Fruit fly (Drosophila melanogaster) whole organism, embryonic: ENCODE data around the gene chrb.

Source experiments
- Ada2b ChIP-seq: fragments of 200-800 bp; sonication (Bioruptor generic); IDR thresholded peaks from 2 replicates; pipeline ENCODE4 v1.3.6; 2022; ENCODE audit warnings: missing biosample characterization, missing genetic modification characterization
- BtbVII ChIP-seq: fragments of 200-800 bp; sonication (Bioruptor generic); optimal IDR thresholded peaks from 3 replicates; lab custom pipeline; 2017; ENCODE audit warnings: missing biosample characterization, mild to moderate bottlenecking, missing genetic modification characterization
- C15 ChIP-seq: fragments of 200-800 bp; sonication (Bioruptor generic); IDR thresholded peaks from 3 replicates; pipeline ENCODE4 v1.3.6; 2022; ENCODE audit warnings: missing biosample characterization, missing genetic modification characterization
- CG11504 ChIP-seq: fragments of 200-800 bp; sonication (Bioruptor generic); optimal IDR thresholded peaks from 3 replicates; lab custom pipeline; 2019; ENCODE audit warnings: missing biosample characterization, mild to moderate bottlenecking, missing genetic modification characterization, moderate library complexity
- CG1233 ChIP-seq: fragments of 200-800 bp; sonication (Bioruptor generic); optimal IDR thresholded peaks from 4 replicates; lab custom pipeline; 2018; ENCODE audit warnings: missing biosample characterization, mild to moderate bottlenecking, missing genetic modification characterization
- CG13424 ChIP-seq: fragments of 200-800 bp; sonication (Bioruptor generic); optimal IDR thresholded peaks from 2 replicates; lab custom pipeline; 2019; ENCODE audit warnings: missing biosample characterization, mild to moderate bottlenecking, missing genetic modification characterization, moderate library complexity
- CG13624 ChIP-seq: fragments of 200-800 bp; sonication (Bioruptor generic); optimal IDR thresholded peaks from 2 replicates; lab custom pipeline; 2016; ENCODE audit warnings: missing biosample characterization, missing genetic modification characterization
- CG1647 ChIP-seq: fragments of 200-800 bp; sonication (Bioruptor generic); optimal IDR thresholded peaks from 3 replicates; lab custom pipeline; 2016; ENCODE audit warnings: missing biosample characterization, missing genetic modification characterization
- CG17361 ChIP-seq: fragments of 200-800 bp; sonication (Bioruptor generic); IDR thresholded peaks from 3 replicates; pipeline ENCODE4 v1.3.6; 2022; ENCODE audit warnings: missing biosample characterization, missing genetic modification characterization
- CG1832 ChIP-seq: fragments of 200-800 bp; sonication (Bioruptor generic); optimal IDR thresholded peaks from 2 replicates; lab custom pipeline; 2017; ENCODE audit warnings: missing biosample characterization, mild to moderate bottlenecking, missing genetic modification characterization, inconsistent platforms
- CG31388 ChIP-seq: fragments of 200-800 bp; sonication (Bioruptor generic); optimal IDR thresholded peaks from 2 replicates; lab custom pipeline; 2016; ENCODE audit warnings: missing biosample characterization, missing genetic modification characterization
- CG32772 ChIP-seq: fragments of 200-800 bp; sonication (Bioruptor generic); IDR thresholded peaks from 2 replicates; pipeline ENCODE4 v1.3.6; 2022; ENCODE audit warnings: missing biosample characterization, missing genetic modification characterization
- CG4404 ChIP-seq: fragments of 200-800 bp; sonication (Bioruptor generic); IDR thresholded peaks from 2 replicates; pipeline ENCODE4 v1.3.6; 2022; ENCODE audit warnings: missing biosample characterization, missing genetic modification characterization
- CG4820 ChIP-seq: fragments of 200-800 bp; sonication (Bioruptor generic); optimal IDR thresholded peaks from 3 replicates; lab custom pipeline; 2016; ENCODE audit warnings: missing biosample characterization, missing genetic modification characterization
- CG5245 ChIP-seq: fragments of 200-800 bp; sonication (Bioruptor generic); optimal IDR thresholded peaks from 3 replicates; lab custom pipeline; 2016; ENCODE audit warnings: missing biosample characterization, missing genetic modification characterization
- CG6854 ChIP-seq: fragments of 200-800 bp; sonication (Bioruptor generic); optimal IDR thresholded peaks from 3 replicates; lab custom pipeline; 2017; ENCODE audit warnings: missing biosample characterization, mild to moderate bottlenecking, missing genetic modification characterization
- CG7839 ChIP-seq: fragments of 200-800 bp; sonication (Bioruptor generic); optimal IDR thresholded peaks from 3 replicates; lab custom pipeline; 2018; ENCODE audit warnings: missing biosample characterization, mild to moderate bottlenecking, missing genetic modification characterization, moderate library complexity
- CkIIα-i1 ChIP-seq: fragments of 200-800 bp; sonication (Bioruptor generic); IDR thresholded peaks from 2 replicates; pipeline ENCODE4 v1.3.6; 2022; ENCODE audit warnings: missing biosample characterization, missing genetic modification characterization
- Dbx ChIP-seq: fragments of 200-800 bp; sonication (Bioruptor generic); IDR thresholded peaks from 3 replicates; pipeline ENCODE4 v1.3.6; 2022; ENCODE audit warnings: missing biosample characterization, missing genetic modification characterization
- Dfd ChIP-seq, 2 experiments: fragments of >200 bp; optimal IDR thresholded peaks; 2 replicates each; lab custom pipeline; 2017; ENCODE audit warnings: missing biosample characterization in 2 of 2, missing genetic modification characterization in 2 of 2
- Dip2 ChIP-seq: fragments of 200-800 bp; sonication (Bioruptor generic); IDR thresholded peaks from 2 replicates; pipeline ENCODE4 v1.3.6; 2022; ENCODE audit warnings: missing biosample characterization, missing genetic modification characterization
- Dip3 ChIP-seq: fragments of 200-800 bp; sonication (Bioruptor generic); optimal IDR thresholded peaks from 3 replicates; lab custom pipeline; 2016; ENCODE audit warnings: missing biosample characterization, missing genetic modification characterization
- H2.0 ChIP-seq: fragments of 200-800 bp; sonication (Bioruptor generic); IDR thresholded peaks from 2 replicates; pipeline ENCODE4 v1.3.6; 2022; ENCODE audit warnings: missing biosample characterization, missing genetic modification characterization
- Hand ChIP-seq: fragments of 200-800 bp; sonication (Bioruptor generic); optimal IDR thresholded peaks from 2 replicates; lab custom pipeline; 2017; ENCODE audit warnings: mild to moderate bottlenecking, missing biosample characterization, missing genetic modification reagents, missing genetic modification characterization
- Hr78 ChIP-seq, 2 experiments: fragments of 200-800 bp in 1 of 2; fragments of >200 bp in 1 of 2; sonication (Bioruptor generic) in 1 of 2; optimal IDR thresholded peaks; 2 replicates each; lab custom pipeline; 2017 to 2019; ENCODE audit warnings: missing biosample characterization in 2 of 2, missing genetic modification characterization in 2 of 2, mild to moderate bottlenecking in 1 of 2, moderate library complexity in 1 of 2
- MTF-1 ChIP-seq: fragments of 200-800 bp; sonication (Bioruptor generic); optimal IDR thresholded peaks from 2 replicates; lab custom pipeline; 2018; ENCODE audit warnings: missing biosample characterization, mild to moderate bottlenecking, missing genetic modification characterization, borderline replicate concordance
- Med ChIP-seq: fragments of 200-800 bp; sonication (Bioruptor generic); peaks from one replicate; lab custom pipeline; 2016; ENCODE audit warnings: missing biosample characterization, missing genetic modification characterization, mild to moderate bottlenecking, inconsistent platforms, moderate library complexity
- Meics ChIP-seq: fragments of 200-800 bp; sonication (Bioruptor generic); optimal IDR thresholded peaks from 2 replicates; lab custom pipeline; 2017; ENCODE audit warnings: missing biosample characterization, mild to moderate bottlenecking, missing genetic modification characterization
- Mrtf ChIP-seq: fragments of 200-800 bp; sonication (Bioruptor generic); IDR thresholded peaks from 3 replicates; pipeline ENCODE4 v1.3.6; 2022; ENCODE audit warnings: missing biosample characterization, missing genetic modification characterization
- Side ChIP-seq: fragments of 200-800 bp; sonication (Bioruptor generic); optimal IDR thresholded peaks from 2 replicates; lab custom pipeline; 2016; ENCODE audit warnings: missing biosample characterization, missing genetic modification characterization
- al ChIP-seq: fragments of 200-800 bp; sonication (Bioruptor generic); IDR thresholded peaks from 2 replicates; pipeline ENCODE4 v1.3.6; 2022; ENCODE audit warnings: missing biosample characterization, missing genetic modification characterization
- br ChIP-seq: fragments of >200 bp; optimal IDR thresholded peaks from 2 replicates; lab custom pipeline; 2017
- fru ChIP-seq: fragments of >200 bp; optimal IDR thresholded peaks from 2 replicates; lab custom pipeline; 2017
- gsb ChIP-seq: fragments of 200-800 bp; sonication (Bioruptor generic); IDR thresholded peaks from 2 replicates; pipeline ENCODE4 v1.3.6; 2022; ENCODE audit warnings: missing biosample characterization, missing genetic modification characterization
- gsb-n ChIP-seq: fragments of 200-800 bp; sonication (Bioruptor generic); optimal IDR thresholded peaks from 3 replicates; lab custom pipeline; 2018; ENCODE audit warnings: missing biosample characterization, mild to moderate bottlenecking, missing genetic modification characterization
- her ChIP-seq: fragments of 200-800 bp; sonication (Bioruptor generic); optimal IDR thresholded peaks from 2 replicates; lab custom pipeline; 2016; ENCODE audit warnings: missing biosample characterization, missing genetic modification characterization
- ind ChIP-seq: fragments of 200-800 bp; sonication (Bioruptor generic); optimal IDR thresholded peaks from 3 replicates; lab custom pipeline; 2016; ENCODE audit warnings: missing biosample characterization, missing genetic modification characterization
- maf-S ChIP-seq: fragments of 200-800 bp; sonication (Bioruptor generic); optimal IDR thresholded peaks from 2 replicates; lab custom pipeline; 2016; ENCODE audit warnings: missing biosample characterization, missing genetic modification characterization
- pan ChIP-seq, 4 experiments: fragments of >200 bp in 3 of 4; fragments of 200-800 bp in 1 of 4; sonication (Bioruptor generic) in 1 of 4; optimal IDR thresholded peaks in 3 of 4; IDR thresholded peaks in 1 of 4; 2 replicates each; pipeline versions ENCODE4 v1.3.6 to Lab custom; 2017 to 2022; ENCODE audit warnings: missing biosample characterization in 2 of 4, missing genetic modification characterization in 2 of 4, mixed read lengths in 1 of 4
- phol ChIP-seq: fragments of 200-800 bp; sonication (Bioruptor generic); optimal IDR thresholded peaks from 3 replicates; lab custom pipeline; 2018; ENCODE audit warnings: missing biosample characterization, mild to moderate bottlenecking, missing genetic modification characterization, moderate library complexity
- ro ChIP-seq: fragments of 200-800 bp; sonication (Bioruptor generic); IDR thresholded peaks from 2 replicates; pipeline ENCODE4 v1.3.6; 2022; ENCODE audit warnings: missing biosample characterization, missing genetic modification characterization
- scrt ChIP-seq: fragments of 200-800 bp; sonication (Bioruptor generic); optimal IDR thresholded peaks from 2 replicates; lab custom pipeline; 2018; ENCODE audit warnings: missing biosample characterization, mild to moderate bottlenecking, missing genetic modification characterization, moderate library complexity
- shn ChIP-seq: fragments of 200-800 bp; sonication (Bioruptor generic); optimal IDR thresholded peaks from 3 replicates; lab custom pipeline; 2016; ENCODE audit warnings: missing biosample characterization, missing genetic modification characterization
- sisA ChIP-seq: fragments of 200-800 bp; sonication (Bioruptor generic); IDR thresholded peaks from 2 replicates; pipeline ENCODE4 v1.3.6; 2022; ENCODE audit warnings: missing biosample characterization, missing genetic modification characterization
- sna ChIP-seq: fragments of 200-800 bp; sonication (Bioruptor generic); IDR thresholded peaks from 2 replicates; pipeline ENCODE4 v1.3.6; 2022; ENCODE audit warnings: missing biosample characterization, missing genetic modification characterization; ENCODE audit not compliant: partially characterized antibody
- sob ChIP-seq: fragments of 200-800 bp; sonication (Bioruptor generic); IDR thresholded peaks from 2 replicates; pipeline ENCODE4 v1.3.6; 2022; ENCODE audit warnings: missing biosample characterization, missing genetic modification characterization
- sug ChIP-seq: fragments of 200-800 bp; optimal IDR thresholded peaks from 2 replicates; lab custom pipeline; 2019; ENCODE audit warnings: missing biosample characterization, mild to moderate bottlenecking, missing genetic modification characterization, moderate library complexity
- tio ChIP-seq: fragments of 200-800 bp; sonication (Bioruptor generic); optimal IDR thresholded peaks from 2 replicates; lab custom pipeline; 2017; ENCODE audit warnings: missing biosample characterization, missing genetic modification characterization, inconsistent platforms
- usp ChIP-seq: fragments of >200 bp; optimal IDR thresholded peaks from 2 replicates; lab custom pipeline; 2017; ENCODE audit warnings: missing biosample characterization, missing genetic modification characterization
- yki ChIP-seq: fragments of >200 bp; optimal IDR thresholded peaks from 3 replicates; lab custom pipeline; 2018
- zfh2 ChIP-seq: fragments of 200-800 bp; sonication (Bioruptor generic); optimal IDR thresholded peaks from 2 replicates; lab custom pipeline; 2016; ENCODE audit warnings: missing biosample characterization, missing genetic modification characterization

The chrb gene

dm6 chr3L:11491222-11491873, 4.0 kb downstream of the chrb start (continued):
- TF ChIP-seq sob (GFP tag; lab: Robert Waterston, UW) (peak; percentile 80), CG1832 (GFP tag; lab: Kevin White, UChicago) (peak; percentile 21), CG1647 (GFP tag; lab: Kevin White, UChicago) (no peak), gsb-n (tag; lab: Kevin White, UChicago) (peak; percentile 37), Hand (GFP tag; lab: Kevin White, UChicago) (peak; percentile 51), MTF-1 (no peak), Mrtf (no peak; the same call in 2 of the 3 replicates), shn (peak; percentile 31), BtbVII (peak; percentile 61), Meics (GFP tag; lab: Kevin White, UChicago) (peak; percentile 75), al (GFP tag; lab: Robert Waterston, UW) (peak; percentile 14; the same call in 1 of the 2 replicates), gsb (GFP tag; lab: Robert Waterston, UW) (peak; percentile 65), Dip3 (GFP tag; lab: Kevin White, UChicago) (peak; percentile 60), fru (lab: Kevin White, UChicago) (no peak), Dip2 (no peak), CG11504 (tag; lab: Kevin White, UChicago) (peak; percentile 72), CG5245 (GFP tag; lab: Kevin White, UChicago) (peak; percentile 35), CG4404 (GFP tag; lab: Robert Waterston, UW) (no peak; the same call in 1 of the 2 replicates), CkIIα-i1 (no peak), CG31388 (GFP tag; lab: Kevin White, UChicago) (no peak), CG32772 (GFP tag; lab: Robert Waterston, UW) (peak; percentile 58; the same call in 1 of the 2 replicates), ind (GFP tag; lab: Kevin White, UChicago) (peak; percentile 67), maf-S (GFP tag; lab: Kevin White, UChicago) (peak; percentile 41), Dbx (peak; percentile 64), sisA (GFP tag; lab: Robert Waterston, UW) (peak; percentile 64; the same call in 1 of the 2 replicates), CG6854 (GFP tag; lab: Kevin White, UChicago) (no peak), C15 (no peak), ro (GFP tag; lab: Robert Waterston, UW) (no peak), her (peak; percentile 48), Side (GFP tag; lab: Kevin White, UChicago) (peak; percentile 49), CG4820 (peak; percentile 65), scrt (GFP tag; lab: Kevin White, UChicago) (peak; percentile 28), Dfd (GFP tag; optimal IDR thresholded peaks at IDR 0.05; lab: Kevin White, UChicago) (no peak), sna (GFP tag; lab: Robert Waterston, UW) (no peak), Med (GFP tag; lab: Kevin White, UChicago) (peak; percentile 89), CG13424 (tag; lab: Kevin White, UChicago) (peak; percentile 68), zfh2 (peak; percentile 44), yki (lab: Kevin White, UChicago) (no peak), phol (tag; lab: Kevin White, UChicago) (peak; percentile 60), tio (peak; percentile 40), pan (optimal IDR thresholded peaks at IDR 0.05; lab: Kevin White, UChicago) (no peak), pan (GFP tag; optimal IDR thresholded peaks at IDR 0.05 in 1 of 2, IDR thresholded peaks at IDR 0.05 in 1 of 2) (peak in 1 of 2 experiments; percentile 83), Hr78 (GFP tag; optimal IDR thresholded peaks at IDR 0.05; lab: Kevin White, UChicago) (peak in 1 of 2 experiments; percentile 13), br (lab: Kevin White, UChicago) (no peak), H2.0 (GFP tag; lab: Robert Waterston, UW) (peak; percentile 58; the same call in 1 of the 2 replicates), CG1233 (GFP tag; lab: Kevin White, UChicago) (no peak), usp (GFP tag; lab: Kevin White, UChicago) (no peak), CG13624 (GFP tag; lab: Kevin White, UChicago) (peak; percentile 57), sug (tag; lab: Kevin White, UChicago) (peak; percentile 45), Ada2b (GFP tag; lab: Robert Waterston, UW) (peak; percentile 73), CG7839 (peak; percentile 74), CG17361 (peak; percentile 33; the same call in 1 of the 3 replicates)
